Worm (Caenorhabditis elegans): ENCODE results near the gene Y49F6C.7.

Gene Y49F6C.7

DNA sequence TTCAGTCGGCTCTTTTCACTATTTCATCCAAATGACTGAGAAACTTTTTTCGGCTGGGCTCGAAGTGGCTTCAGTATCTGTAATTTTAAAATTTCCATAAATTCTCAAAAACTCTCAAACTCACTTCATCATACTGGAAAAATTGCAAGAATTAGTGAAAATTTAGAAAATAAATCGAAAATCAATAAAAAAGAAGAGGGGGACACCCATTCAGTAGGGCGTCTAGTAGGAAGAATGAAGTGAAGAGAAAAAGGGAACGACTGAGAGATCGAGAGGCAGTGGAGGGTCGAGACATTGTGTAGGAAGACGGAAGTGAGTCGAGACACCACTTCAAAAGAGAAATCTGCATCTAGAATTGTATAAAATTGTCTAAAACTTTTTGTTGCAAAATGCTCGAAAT is 5.9 kb upstream of the Y49F6C.7 start:
- no peak for TF ChIP-seq ceh-40 (GFP tag; IDR thresholded peaks at IDR 0.05)
- TF ChIP-seq nhr-179 (tag; optimal IDR thresholded peaks at IDR 0.05) = no peak
- TF ChIP-seq F52B5.7 (tag; optimal IDR thresholded peaks at IDR 0.05) = no peak
- no peak for TF ChIP-seq nhr-80 (tag; optimal IDR thresholded peaks at IDR 0.05)
- no peak for TF ChIP-seq nfyb-1 (GFP tag; IDR thresholded peaks at IDR 0.05)
- TF ChIP-seq dpff-1 (tag; optimal IDR thresholded peaks at IDR 0.05) = no peak
- no peak for TF ChIP-seq lag-1 (GFP tag; IDR thresholded peaks at IDR 0.05)

DNA sequence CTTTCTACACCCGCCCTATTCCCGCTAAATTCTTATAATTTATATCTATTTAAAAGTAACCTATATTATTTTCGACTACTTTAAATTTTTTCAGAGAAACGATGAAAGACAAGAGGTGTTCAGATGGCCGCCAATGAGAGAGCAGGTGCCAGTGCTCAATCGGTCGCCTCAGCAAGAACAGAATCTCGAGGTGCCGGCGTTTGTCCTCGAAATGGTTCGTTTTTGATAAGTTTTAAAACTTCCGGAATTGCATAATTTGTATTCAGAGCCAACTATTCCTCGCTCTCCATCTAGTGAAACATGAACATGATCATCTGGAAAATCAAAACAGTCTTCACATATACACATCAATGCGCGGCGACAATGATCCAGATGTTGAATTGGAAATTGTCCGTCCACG is 3.0 kb upstream of the Y49F6C.7 start, which contains the start of gene bath-23:
Gene bath-23, plus strand, starts transcription at position 301 of the 400 bp plus-strand sequence.
- TF ChIP-seq ceh-27 (GFP tag; optimal IDR thresholded peaks at IDR 0.05) = no peak
- no peak for TF ChIP-seq nfya-1 (tag; optimal IDR thresholded peaks at IDR 0.05; ENCODE audit: borderline replicate concordance, insufficient read depth)
- no peak for TF ChIP-seq nhr-120 (GFP tag; IDR thresholded peaks at IDR 0.05)
- TF ChIP-seq atf-7 (tag; optimal IDR thresholded peaks at IDR 0.05) = no peak
- TF ChIP-seq hlh-12 (tag; optimal IDR thresholded peaks at IDR 0.05) = no peak
- no peak for TF ChIP-seq hmg-1.2 (GFP tag; IDR thresholded peaks at IDR 0.05)
- TF ChIP-seq fkh-3 (tag; optimal IDR thresholded peaks at IDR 0.05) = no peak
- no peak for TF ChIP-seq rec-8 (tag; optimal IDR thresholded peaks at IDR 0.05)
- TF ChIP-seq madf-10 (tag; optimal IDR thresholded peaks at IDR 0.05) = no peak
- no peak for TF ChIP-seq F22D6.2 (tag; optimal IDR thresholded peaks at IDR 0.05)
- TF ChIP-seq sdz-38 (tag; optimal IDR thresholded peaks at IDR 0.05) = no peak
- no peak for TF ChIP-seq die-1 (tag; optimal IDR thresholded peaks at IDR 0.05)
- no peak for TF ChIP-seq unc-130 (GFP tag; optimal IDR thresholded peaks at IDR 0.05)
- no peak for TF ChIP-seq ceh-100 (GFP tag; IDR thresholded peaks at IDR 0.05)
- no peak for TF ChIP-seq him-1 (tag; optimal IDR thresholded peaks at IDR 0.05)
- no peak for TF ChIP-seq B0261.1 (tag; optimal IDR thresholded peaks at IDR 0.05)
- TF ChIP-seq athp-1 (tag; optimal IDR thresholded peaks at IDR 0.05) = no peak
- TF ChIP-seq ceh-40 (GFP tag; IDR thresholded peaks at IDR 0.05) = no peak

DNA sequence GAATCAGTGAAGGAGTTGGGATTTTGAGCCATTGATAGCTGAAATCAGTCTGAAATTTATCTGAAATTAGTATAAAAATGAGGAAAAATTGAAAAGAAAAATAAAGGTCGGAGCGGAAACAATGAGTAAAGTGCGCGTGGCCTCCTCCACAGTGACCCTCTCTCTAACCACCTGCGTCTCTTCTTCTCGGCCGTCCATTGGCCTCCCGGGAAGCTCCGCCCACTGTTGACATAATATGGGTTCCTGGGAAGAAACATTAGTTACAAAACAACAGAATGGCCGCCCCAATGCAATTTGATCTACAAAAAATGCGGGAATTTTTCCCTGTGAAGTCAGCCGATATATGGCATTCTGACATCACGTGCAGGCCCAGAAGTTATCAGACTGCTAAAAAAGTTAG is 2.1 kb upstream of the Y49F6C.7 start, which contains the start of gene Y49F6C.8:
Gene Y49F6C.8, minus strand, starts transcription at position 51 of the 400 bp plus-strand sequence.
- TF ChIP-seq xnd-1 (tag; optimal IDR thresholded peaks at IDR 0.05) (peak; percentile 8), snpc-3.4 (tag; optimal IDR thresholded peaks at IDR 0.05) (no peak), aptf-2 (GFP tag; conservative IDR thresholded peaks at IDR 0.05) (peak; percentile 98), nfyb-1 (GFP tag; IDR thresholded peaks at IDR 0.05) (peak; percentile 94), hmg-1.2 (GFP tag; IDR thresholded peaks at IDR 0.05) (peak; percentile 59; the same call in 1 of the 2 replicates), efl-1 (GFP tag; optimal IDR thresholded peaks at IDR 0.05) (peak; percentile 30), ceh-91 (GFP tag; IDR thresholded peaks at IDR 0.05) (no peak), madf-6 (GFP tag; IDR thresholded peaks at IDR 0.05) (peak; percentile 72), aptf-3 (GFP tag; IDR thresholded peaks at IDR 0.05) (peak; percentile 85; the same call in 1 of the 2 replicates), K11D2.4 (GFP tag; IDR thresholded peaks at IDR 0.05) (no peak)

DNA sequence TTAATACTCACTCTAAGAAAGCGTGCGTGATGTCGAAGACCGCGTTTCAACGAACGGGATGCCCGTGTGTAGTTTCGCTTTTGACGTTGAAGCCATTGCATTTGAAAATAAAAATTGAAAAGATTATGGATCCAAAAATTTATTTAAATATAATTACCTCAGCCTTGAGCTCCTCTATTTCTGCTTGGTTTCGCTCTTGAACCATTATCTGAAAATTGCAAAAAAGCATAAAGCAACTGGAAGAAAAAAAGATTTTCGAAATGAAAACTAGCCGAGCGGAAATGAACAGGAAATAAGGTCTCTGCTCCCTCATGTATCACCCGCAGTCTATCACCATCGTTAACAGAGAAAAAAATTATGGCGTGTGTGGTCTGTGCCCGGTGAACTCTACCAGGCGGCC is 897 bp downstream of the Y49F6C.7 start, which contains the start of gene Y49F6C.6:
Gene Y49F6C.6, minus strand, starts transcription at position 101 of the 400 bp plus-strand sequence.
- TF ChIP-seq lin-40 (tag; optimal IDR thresholded peaks at IDR 0.05) (no peak), tbx-9 (tag; optimal IDR thresholded peaks at IDR 0.05; ENCODE audit: borderline replicate concordance) (no peak), ztf-18 (tag; optimal IDR thresholded peaks at IDR 0.05) (no peak), hlh-12 (tag; optimal IDR thresholded peaks at IDR 0.05) (no peak), mxl-1 (tag; optimal IDR thresholded peaks at IDR 0.05) (no peak), rpc-1 (optimal IDR thresholded peaks at IDR 0.05) (no peak), rpc-1 (tag; optimal IDR thresholded peaks at IDR 0.05) (no peak), C06A6.2 (GFP tag; conservative IDR thresholded peaks at IDR 0.05) (no peak), madf-3 (GFP tag; IDR thresholded peaks at IDR 0.05) (no peak), lsy-27 (tag; optimal IDR thresholded peaks at IDR 0.05; ENCODE audit: borderline replicate concordance, insufficient read depth) (no peak), die-1 (tag; optimal IDR thresholded peaks at IDR 0.05) (no peak), unc-62 (GFP tag; optimal IDR thresholded peaks at IDR 0.05) (no peak), F10E7.11 (tag; optimal IDR thresholded peaks at IDR 0.05) (no peak), Y95B8A.8 (GFP tag; IDR thresholded peaks at IDR 0.05) (no peak), mes-4 (tag; optimal IDR thresholded peaks at IDR 0.05) (no peak), madf-10 (tag; optimal IDR thresholded peaks at IDR 0.05) (no peak)

Data from whole organism, young adult.